Worm (Caenorhabditis elegans) whole organism, L4 larva: Measurements from ENCODE around the gene pph-6.

ENCODE experiments used
- T26A8.4 ChIP-seq: fragments of 200-800 bp; sonication (Bioruptor generic); IDR thresholded peaks from 2 replicates; pipeline ENCODE4 v1.3.6; 2022; ENCODE audit warnings: missing genetic modification characterization, missing compliant biosample characterization
- ceh-28 ChIP-seq: fragments of 150-350 bp; optimal IDR thresholded peaks from 2 replicates; lab custom pipeline; 2014; ENCODE audit warnings: missing biosample characterization, missing genetic modification reagents, missing genetic modification characterization
- ceh-32 ChIP-seq: sonication (generic microtip); optimal IDR thresholded peaks from 2 replicates; lab custom pipeline; 2016; ENCODE audit warnings: mild to moderate bottlenecking, missing genetic modification characterization, missing compliant biosample characterization; ENCODE audit not compliant: poor library complexity
- egl-27 ChIP-seq: sonication (generic microtip); optimal IDR thresholded peaks from 3 replicates; lab custom pipeline; 2017; ENCODE audit warnings: missing biosample characterization, missing genetic modification reagents, missing genetic modification characterization
- lin-39 ChIP-seq: fragments of 150-350 bp; optimal IDR thresholded peaks from 2 replicates; lab custom pipeline; 2014; ENCODE audit warnings: missing biosample characterization, missing genetic modification reagents, missing genetic modification characterization
- unc-130 ChIP-seq: sonication (generic microtip); optimal IDR thresholded peaks from 2 replicates; lab custom pipeline; 2016; ENCODE audit warnings: missing genetic modification reagents, missing genetic modification characterization, missing compliant biosample characterization

ce11 chrIII:3480236-3480635 is 18.7 kb downstream of the pph-6 start:
- TF ChIP-seq ceh-32 (tag; lab: Kevin White, UChicago) (no peak), egl-27 (tag; lab: Kevin White, UChicago) (no peak), ceh-28 (no peak), lin-39 (tag; lab: Kevin White, UChicago) (no peak), unc-130 (GFP tag; lab: Kevin White, UChicago) (no peak), T26A8.4 (no peak)
